Worm (Caenorhabditis elegans): ENCODE results near the gene dcr-1.
A peak's percentile ranks its signal among the peaks of the same experiment; 100 is the strongest.

dcr-1 gene

DNA sequence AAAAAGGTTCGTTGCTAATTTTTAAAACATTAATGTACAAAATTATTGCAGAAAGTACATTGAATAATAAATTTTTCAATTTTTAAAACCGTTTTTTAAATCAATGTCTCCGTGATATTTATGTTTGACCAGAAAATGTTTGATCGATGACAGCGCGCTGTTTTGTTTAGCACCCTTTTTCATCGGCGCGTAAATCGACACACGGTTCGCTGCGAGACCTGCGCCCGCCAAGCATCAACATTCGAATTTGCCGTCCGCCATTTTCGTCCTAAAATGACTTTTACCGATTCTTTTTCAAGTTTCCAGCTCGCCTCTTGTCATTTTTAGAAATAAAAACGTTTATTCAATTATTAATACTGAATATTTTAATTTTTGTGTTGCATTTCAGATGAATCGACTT is 20.9 kb upstream of the dcr-1 start, which contains the start of gene plk-1 (continued):
- TF ChIP-seq F10E7.11 (tag; optimal IDR thresholded peaks at IDR 0.05) (no peak), hmg-20 (GFP tag; IDR thresholded peaks at IDR 0.05) (no peak), efl-1 (GFP tag; optimal IDR thresholded peaks at IDR 0.05) (peak; percentile 98), attf-5 (GFP tag; optimal IDR thresholded peaks at IDR 0.05) (no peak), D2030.7 (GFP tag; IDR thresholded peaks at IDR 0.05) (no peak), snpc-4 (GFP tag; optimal IDR thresholded peaks at IDR 0.05) (peak; percentile 29), snpc-4 (tag; optimal IDR thresholded peaks at IDR 0.05) (peak in 2 of 4 experiments; percentile 34 to 40), nfyb-1 (GFP tag; IDR thresholded peaks at IDR 0.05) (no peak), ztf-26 (tag; optimal IDR thresholded peaks at IDR 0.05) (no peak), lin-54 (GFP tag; optimal IDR thresholded peaks at IDR 0.05) (peak; percentile 86), C06A6.2 (GFP tag; conservative IDR thresholded peaks at IDR 0.05) (no peak), ceh-27 (GFP tag; optimal IDR thresholded peaks at IDR 0.05) (no peak), K12H6.12 (tag; optimal IDR thresholded peaks at IDR 0.05) (no peak), somi-1 (GFP tag; optimal IDR thresholded peaks at IDR 0.05) (no peak), aptf-2 (GFP tag; conservative IDR thresholded peaks at IDR 0.05) (no peak), rpc-1 (optimal IDR thresholded peaks at IDR 0.05) (no peak), rpc-1 (tag; optimal IDR thresholded peaks at IDR 0.05) (no peak), nfya-2 (GFP tag; IDR thresholded peaks at IDR 0.05) (no peak), tlf-1 (GFP tag; optimal IDR thresholded peaks at IDR 0.05) (peak; percentile 88), madf-6 (GFP tag; IDR thresholded peaks at IDR 0.05) (peak; percentile 97), F55B11.4 (tag; optimal IDR thresholded peaks at IDR 0.05; ENCODE audit: borderline replicate concordance, insufficient read depth) (no peak), K11D2.4 (GFP tag; IDR thresholded peaks at IDR 0.05) (no peak), dox-1 (GFP tag; IDR thresholded peaks at IDR 0.05) (peak; percentile 85), hsf-1 (GFP tag; IDR thresholded peaks at IDR 0.05) (peak; percentile 70), mcd-1 (GFP tag; IDR thresholded peaks at IDR 0.05) (peak; percentile 54), B0261.1 (tag; optimal IDR thresholded peaks at IDR 0.05) (no peak), unc-62 (GFP tag; optimal IDR thresholded peaks at IDR 0.05) (no peak), xnd-1 (tag; optimal IDR thresholded peaks at IDR 0.05) (peak; percentile 82), ccch-3 (GFP tag; optimal IDR thresholded peaks at IDR 0.05) (no peak), C17E4.6 (GFP tag; IDR thresholded peaks at IDR 0.05) (peak; percentile 69; the same call in 1 of the 2 replicates), rcor-1 (GFP tag; IDR thresholded peaks at IDR 0.05) (peak; percentile 24; the same call in 1 of the 2 replicates), bed-1 (GFP tag; IDR thresholded peaks at IDR 0.05) (no peak), lin-35 (GFP tag; optimal IDR thresholded peaks at IDR 0.05) (peak in 2 of 3 experiments; percentile 46 to 52), ets-4 (GFP tag; optimal IDR thresholded peaks at IDR 0.05) (no peak), Y67H2A.10 (GFP tag; conservative IDR thresholded peaks at IDR 0.05) (no peak), athp-1 (tag; optimal IDR thresholded peaks at IDR 0.05) (peak; percentile 33), snpc-3.4 (tag; optimal IDR thresholded peaks at IDR 0.05) (peak; percentile 87), atf-7 (tag; optimal IDR thresholded peaks at IDR 0.05) (no peak), B0019.2 (GFP tag; conservative IDR thresholded peaks at IDR 0.05) (peak; percentile 84), unc-130 (GFP tag; optimal IDR thresholded peaks at IDR 0.05) (peak; percentile 77), mxl-1 (tag; optimal IDR thresholded peaks at IDR 0.05) (no peak), ama-1 (optimal IDR thresholded peaks at IDR 0.05) (no peak), ama-1 (GFP tag; optimal IDR thresholded peaks at IDR 0.05) (no peak), madf-8 (GFP tag; conservative IDR thresholded peaks at IDR 0.05) (peak; percentile 93), ZK185.1 (tag; optimal IDR thresholded peaks at IDR 0.05; ENCODE audit: poor library complexity, severe bottlenecking) (no peak), attf-3 (GFP tag; conservative IDR thresholded peaks at IDR 0.05) (peak; percentile 54)

Data from whole organism, young adult.